Worm (Caenorhabditis elegans) whole organism, L2 larva: ENCODE results near the gene W02H5.19.

Source experiments
- lsy-2 ChIP-seq, 2 experiments: fragments of 150-350 bp in 1 of 2; sonication (generic microtip) in 1 of 2; optimal IDR thresholded peaks; 2 replicates each; lab custom pipeline; 2014 to 2017; ENCODE audit warnings: missing biosample characterization in 2 of 2, missing genetic modification characterization in 2 of 2
- mbf-1 ChIP-seq: sonication (generic microtip); optimal IDR thresholded peaks from 2 replicates; lab custom pipeline; 2017; ENCODE audit warnings: missing biosample characterization, missing genetic modification characterization
- nhr-12 ChIP-seq: fragments of 150-350 bp; optimal IDR thresholded peaks from 2 replicates; lab custom pipeline; 2014; ENCODE audit warnings: missing biosample characterization, missing genetic modification characterization
- nhr-77 ChIP-seq: fragments of 150-350 bp; optimal IDR thresholded peaks from 2 replicates; lab custom pipeline; 2014; ENCODE audit warnings: missing biosample characterization, missing genetic modification characterization
- unc-62 ChIP-seq: fragments of 150-350 bp; optimal IDR thresholded peaks from 2 replicates; lab custom pipeline; 2014; ENCODE audit warnings: missing biosample characterization, missing genetic modification reagents, missing genetic modification characterization

ce11 chrV:2608352-2608751 is 30.3 kb upstream of the W02H5.19 start, which contains the start of gene acr-17:
- no peak for TF ChIP-seq mbf-1 (tag; lab: Kevin White, UChicago)
- no peak for TF ChIP-seq unc-62
- no peak for TF ChIP-seq nhr-12
- TF ChIP-seq nhr-77 (tag; lab: Kevin White, UChicago) = no peak
- no peak for TF ChIP-seq lsy-2 (tag; optimal IDR thresholded peaks at IDR 0.05; lab: Kevin White, UChicago)
